Fruit fly (Drosophila melanogaster) whole organism, prepupa: ENCODE measurements around the gene knk.

Source experiments
- CG15336 ChIP-seq: fragments of 200-800 bp; sonication (Bioruptor generic); IDR thresholded peaks from 2 replicates; pipeline ENCODE4 v1.3.6; 2022; ENCODE audit warnings: missing biosample characterization, missing genetic modification characterization
- CG31627 ChIP-seq: fragments of 200-800 bp; sonication (Bioruptor generic); optimal IDR thresholded peaks from 3 replicates; lab custom pipeline; 2016; ENCODE audit warnings: missing biosample characterization, missing genetic modification characterization
- CG4318 ChIP-seq: fragments of 200-800 bp; sonication (Bioruptor generic); optimal IDR thresholded peaks from 3 replicates; lab custom pipeline; 2017; ENCODE audit warnings: missing biosample characterization, mild to moderate bottlenecking, missing genetic modification characterization
- Eip75B ChIP-seq: fragments of 200-800 bp; sonication (Bioruptor generic); optimal IDR thresholded peaks from 3 replicates; lab custom pipeline; 2016; ENCODE audit warnings: missing biosample characterization, missing genetic modification characterization
- Hr39 ChIP-seq: fragments of 200-800 bp; sonication (Bioruptor generic); optimal IDR thresholded peaks from 2 replicates; lab custom pipeline; 2016; ENCODE audit warnings: missing biosample characterization, missing genetic modification characterization
- esn ChIP-seq: fragments of 200-800 bp; sonication (Bioruptor generic); optimal IDR thresholded peaks from 2 replicates; lab custom pipeline; 2016; ENCODE audit warnings: missing biosample characterization, mild to moderate bottlenecking, missing genetic modification characterization, moderate library complexity
- salr ChIP-seq, 2 experiments: fragments of 200-800 bp; sonication (Bioruptor generic); optimal IDR thresholded peaks; 3 replicates each; lab custom pipeline; 2016 to 2018; ENCODE audit warnings: missing biosample characterization in 2 of 2, missing genetic modification characterization in 2 of 2, mild to moderate bottlenecking in 1 of 2
- svp ChIP-seq: fragments of 200-800 bp; sonication (Bioruptor generic); peaks from one replicate; lab custom pipeline; 2016; ENCODE audit warnings: missing biosample characterization, missing genetic modification characterization

DNA sequence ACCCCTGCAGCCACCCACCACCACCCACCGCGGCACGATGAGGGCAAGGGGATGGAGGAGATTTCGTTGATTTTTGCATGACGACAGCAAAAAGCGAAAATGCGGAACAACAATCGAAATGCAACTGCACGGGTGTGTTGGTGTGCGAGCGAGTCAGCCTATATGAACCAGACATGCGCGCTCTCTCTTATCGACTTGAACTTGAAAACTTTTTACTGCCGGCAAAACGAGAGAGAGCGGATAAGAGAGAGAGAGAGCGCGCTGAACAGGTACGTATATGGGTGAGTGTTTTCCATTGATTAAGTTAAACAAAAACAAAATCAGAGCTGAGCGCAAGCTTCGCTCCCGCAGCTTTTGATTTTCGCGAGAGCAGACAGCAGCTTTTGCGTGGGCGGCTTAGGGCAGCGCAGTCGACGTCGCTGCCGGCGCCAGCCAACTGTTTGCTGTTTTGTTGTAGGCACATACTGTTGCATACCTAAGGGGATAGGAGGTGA, 36.2 kb downstream of the knk start:
- TF ChIP-seq CG31627 (no peak), CG15336 (GFP tag; lab: Robert Waterston, UW) (peak; percentile 44; the same call in 1 of the 2 replicates), Hr39 (GFP tag; lab: Kevin White, UChicago) (no peak), Eip75B (GFP tag; lab: Kevin White, UChicago) (peak; percentile 36), salr (GFP tag; optimal IDR thresholded peaks at IDR 0.05; lab: Kevin White, UChicago) (no peak), svp (GFP tag; lab: Kevin White, UChicago) (peak; percentile 39), CG4318 (GFP tag; lab: Kevin White, UChicago) (no peak), esn (GFP tag; lab: Kevin White, UChicago) (no peak)
